Worm (Caenorhabditis elegans) whole organism, L3 larva: ENCODE results near the gene srg-32.

ENCODE experiments used
- ama-1 ChIP-seq: fragments of 150-350 bp; optimal IDR thresholded peaks from 2 replicates; lab custom pipeline; 2018
- ceh-9 ChIP-seq: sonication (generic microtip); optimal IDR thresholded peaks from 2 replicates; lab custom pipeline; 2018; ENCODE audit warnings: missing biosample characterization, missing genetic modification characterization
- daf-12 ChIP-seq: fragments of 150-350 bp; optimal IDR thresholded peaks from 2 replicates; lab custom pipeline; 2014; ENCODE audit warnings: missing biosample characterization, missing genetic modification reagents, missing genetic modification characterization
- elt-3 ChIP-seq, 3 experiments: fragments of 150-350 bp in 1 of 3; sonication (generic microtip) in 2 of 3; optimal IDR thresholded peaks; 2 replicates in 2 of 3; 4 replicates in 1 of 3; lab custom pipeline; 2014 to 2017; ENCODE audit warnings: missing biosample characterization in 3 of 3, missing genetic modification characterization in 3 of 3
- lin-15B ChIP-seq: fragments of 150-350 bp; optimal IDR thresholded peaks from 2 replicates; lab custom pipeline; 2014; ENCODE audit warnings: missing biosample characterization, missing genetic modification characterization
- nhr-11 ChIP-seq: fragments of 150-350 bp; optimal IDR thresholded peaks from 2 replicates; lab custom pipeline; 2014; ENCODE audit warnings: missing biosample characterization, missing genetic modification characterization
- nhr-12 ChIP-seq: fragments of 150-350 bp; optimal IDR thresholded peaks from 2 replicates; lab custom pipeline; 2014; ENCODE audit warnings: missing biosample characterization, missing genetic modification characterization
- nhr-23 ChIP-seq: fragments of 150-350 bp; optimal IDR thresholded peaks from 2 replicates; lab custom pipeline; 2014; ENCODE audit warnings: missing biosample characterization, missing genetic modification reagents, missing genetic modification characterization
- nhr-76 ChIP-seq: fragments of 150-350 bp; sonication (generic microtip); optimal IDR thresholded peaks from 5 replicates; lab custom pipeline; 2014; ENCODE audit warnings: missing biosample characterization, missing genetic modification characterization
- sea-2 ChIP-seq: fragments of 150-350 bp; sonication (generic microtip); optimal IDR thresholded peaks from 4 replicates; lab custom pipeline; 2014; ENCODE audit warnings: missing biosample characterization, missing genetic modification reagents, missing genetic modification characterization
- skn-1 ChIP-seq: fragments of 150-350 bp; optimal IDR thresholded peaks from 2 replicates; lab custom pipeline; 2014; ENCODE audit warnings: missing biosample characterization, missing genetic modification characterization
- snpc-4 ChIP-seq: fragments of 150-350 bp; optimal IDR thresholded peaks from 2 replicates; lab custom pipeline; 2014; ENCODE audit warnings: missing biosample characterization, missing genetic modification characterization
- tbx-2 ChIP-seq: sonication (generic microtip); optimal IDR thresholded peaks from 2 replicates; lab custom pipeline; 2016; ENCODE audit warnings: mild to moderate bottlenecking, missing genetic modification characterization, missing compliant biosample characterization

ce11 chrV:10549717-10550116 is 38.9 kb downstream of the srg-32 start, which contains the start of gene F32G8.2:
- TF ChIP-seq skn-1 (tag; lab: Kevin White, UChicago) (no peak), elt-3 (tag; optimal IDR thresholded peaks at IDR 0.05; lab: Kevin White, UChicago) (no peak), tbx-2 (tag; lab: Kevin White, UChicago) (no peak), lin-15B (tag; lab: Kevin White, UChicago) (no peak), sea-2 (no peak), nhr-12 (no peak), nhr-23 (tag; lab: Kevin White, UChicago) (no peak), nhr-76 (tag; lab: Kevin White, UChicago) (no peak), nhr-11 (tag; lab: Kevin White, UChicago) (no peak), ceh-9 (tag; lab: Kevin White, UChicago) (no peak), daf-12 (tag; lab: Kevin White, UChicago) (no peak), ama-1 (lab: Kevin White, UChicago) (no peak), snpc-4 (tag; lab: Kevin White, UChicago) (no peak)
